Fruit fly (Drosophila melanogaster): ENCODE data around the gene CG13999.

The CG13999 gene

DNA sequence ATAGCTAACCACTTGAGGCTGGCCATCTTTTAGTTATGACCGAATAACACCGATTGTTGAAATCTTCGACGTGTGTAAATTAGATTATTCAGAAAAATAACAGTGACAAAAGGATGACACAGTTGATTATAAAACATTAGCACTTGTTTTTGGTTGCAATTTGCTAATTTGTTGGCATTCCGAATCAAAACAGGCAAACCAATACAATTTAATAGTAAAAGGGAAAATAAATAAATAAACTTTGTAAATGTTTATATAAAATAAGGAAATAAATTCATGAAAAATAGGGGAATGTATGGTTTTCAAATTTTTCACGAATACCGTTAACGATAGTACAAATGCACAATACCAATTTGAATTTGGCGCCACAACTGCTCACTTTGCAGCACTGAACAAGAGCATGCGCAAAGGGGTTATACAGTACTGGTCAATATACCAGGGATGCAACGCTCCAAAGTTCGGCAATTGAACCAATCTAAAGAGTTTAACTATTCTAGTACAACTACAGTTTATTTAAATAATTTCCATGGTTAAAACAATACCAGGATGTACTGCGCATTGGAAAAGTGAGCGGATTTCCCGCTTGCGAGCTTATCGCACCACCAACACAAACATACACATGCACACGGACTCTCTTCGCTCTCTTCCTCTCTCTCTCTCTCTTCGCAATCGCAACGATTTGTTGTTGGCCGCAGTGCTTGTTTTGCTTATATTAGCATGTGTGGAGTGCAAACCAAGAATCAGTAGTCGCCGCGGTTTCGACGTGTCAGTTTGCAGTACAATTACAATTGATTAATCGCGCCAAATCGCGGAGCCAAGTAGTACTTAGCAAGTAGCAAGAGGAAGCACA is 12.8 kb downstream of the CG13999 start, which contains the start of the genes Sfp26Ad and Gpdh1 (continued):
- TF ChIP-seq CG8924 (tag; optimal IDR thresholded peaks at IDR 0.05) (peak; percentile 75), CG14860 (GFP tag; IDR thresholded peaks at IDR 0.05; ENCODE audit: partially characterized antibody) (no peak), CG8944 (GFP tag; optimal IDR thresholded peaks at IDR 0.05) (peak; percentile 61), wor (GFP tag; IDR thresholded peaks at IDR 0.05) (no peak), CG42726 (GFP tag; IDR thresholded peaks at IDR 0.05; ENCODE audit: partially characterized antibody) (0 out of 2 replicates have a peak, but pooled peaks have one; percentile 17), ham (GFP tag; IDR thresholded peaks at IDR 0.05) (peak; percentile 10; the same call in 1 of the 2 replicates), Neu2 (GFP tag; optimal IDR thresholded peaks at IDR 0.05; ENCODE audit: borderline replicate concordance) (peak; percentile 41), Eip74EF (GFP tag; optimal IDR thresholded peaks at IDR 0.05) (peak in 1 of 2 experiments; percentile 38), Asciz (GFP tag; optimal IDR thresholded peaks at IDR 0.05) (peak; percentile 5), Scr (GFP tag; IDR thresholded peaks at IDR 0.05; ENCODE audit: partially characterized antibody) (peak; percentile 63), kay (GFP tag; optimal IDR thresholded peaks at IDR 0.05) (peak; percentile 76), Aef1 (GFP tag; IDR thresholded peaks at IDR 0.05) (peak; percentile 63; the same call in 1 of the 3 replicates), Doc2 (GFP tag; IDR thresholded peaks at IDR 0.05) (no peak), Doc3 (GFP tag; IDR thresholded peaks at IDR 0.05; ENCODE audit: partially characterized antibody) (no peak; the same call in 2 of the 3 replicates), ind (GFP tag; optimal IDR thresholded peaks at IDR 0.05) (peak; percentile 83), bsh (GFP tag; optimal IDR thresholded peaks at IDR 0.05) (peak; percentile 39 to 62), mam (GFP tag; optimal IDR thresholded peaks at IDR 0.05) (peak; percentile 93), tll (GFP tag; optimal IDR thresholded peaks at IDR 0.05) (peak in 1 of 2 experiments; percentile 12), inv (GFP tag; IDR thresholded peaks at IDR 0.05; ENCODE audit: partially characterized antibody) (no peak), sens-2 (GFP tag; IDR thresholded peaks at IDR 0.05) (0 out of 2 replicates have a peak, but pooled peaks have one; percentile 5), NK7.1 (GFP tag; optimal IDR thresholded peaks at IDR 0.05) (peak; percentile 51), Dad (GFP tag; optimal IDR thresholded peaks at IDR 0.05) (peak; percentile 79), CG32772 (GFP tag; IDR thresholded peaks at IDR 0.05) (peak; percentile 66), gsb (GFP tag; IDR thresholded peaks at IDR 0.05) (peak; percentile 50), Ravus (GFP tag; IDR thresholded peaks at IDR 0.05) (no peak), CG9215 (GFP tag; IDR thresholded peaks at IDR 0.05) (peak; percentile 62), Myb (GFP tag; optimal IDR thresholded peaks at IDR 0.05) (peak; percentile 71), Stat92E (GFP tag; optimal IDR thresholded peaks at IDR 0.05) (no peak), chm (GFP tag; IDR thresholded peaks at IDR 0.05) (peak; percentile 73), salm (tag; optimal IDR thresholded peaks at IDR 0.05) (peak; percentile 60), sisA (GFP tag; IDR thresholded peaks at IDR 0.05) (peak; percentile 65), CG6791 (GFP tag; IDR thresholded peaks at IDR 0.05; ENCODE audit: partially characterized antibody) (peak; percentile 42; the same call in 1 of the 3 replicates), HLH3B (GFP tag; IDR thresholded peaks at IDR 0.05) (peak; percentile 71), luna (GFP tag; optimal IDR thresholded peaks at IDR 0.05) (peak; percentile 71), unpg (GFP tag; optimal IDR thresholded peaks at IDR 0.05) (peak; percentile 68), pb (GFP tag; optimal IDR thresholded peaks at IDR 0.05) (peak; percentile 55), Sry-δ (GFP tag; optimal IDR thresholded peaks at IDR 0.05) (peak; percentile 68), ase (GFP tag; IDR thresholded peaks at IDR 0.05) (peak; percentile 43; the same call in 1 of the 3 replicates), CG1233 (GFP tag; optimal IDR thresholded peaks at IDR 0.05) (peak; percentile 9), CG1602 (GFP tag; optimal IDR thresholded peaks at IDR 0.05) (peak; percentile 79), CG4854 (GFP tag; optimal IDR thresholded peaks at IDR 0.05) (peak; percentile 64), CG3163 (GFP tag; optimal IDR thresholded peaks at IDR 0.05) (peak; percentile 80), danr (GFP tag; IDR thresholded peaks at IDR 0.05) (no peak), ash1 (GFP tag; optimal IDR thresholded peaks at IDR 0.05) (no peak), CG6854 (GFP tag; optimal IDR thresholded peaks at IDR 0.05) (peak; percentile 47), hb (GFP tag; IDR thresholded peaks at IDR 0.05; ENCODE audit: partially characterized antibody) (no peak), CG11085 (GFP tag; IDR thresholded peaks at IDR 0.05) (peak; percentile 56; the same call in 1 of the 2 replicates)
